Fruit fly (Drosophila melanogaster) whole organism, prepupa: Measurements from ENCODE around the gene raskol.

Experiments
- Blimp-1 ChIP-seq: fragments of 200-800 bp; sonication (Bioruptor generic); optimal IDR thresholded peaks from 3 replicates; lab custom pipeline; 2017; ENCODE audit warnings: missing biosample characterization, missing genetic modification characterization, mild to moderate bottlenecking, moderate library complexity, missing genetic modification reagents
- CG10631 ChIP-seq: fragments of 200-800 bp; sonication (Bioruptor generic); optimal IDR thresholded peaks from 2 replicates; lab custom pipeline; 2016; ENCODE audit warnings: missing biosample characterization, missing genetic modification characterization
- CG10669 ChIP-seq: fragments of 200-800 bp; sonication (Bioruptor generic); optimal IDR thresholded peaks from 3 replicates; lab custom pipeline; 2018; ENCODE audit warnings: missing biosample characterization, mild to moderate bottlenecking, missing genetic modification characterization, moderate library complexity
- CG11294 ChIP-seq: fragments of 200-800 bp; sonication (Bioruptor generic); IDR thresholded peaks from 2 replicates; pipeline ENCODE4 v1.3.6; 2022; ENCODE audit warnings: missing biosample characterization, missing genetic modification characterization
- CG11902 ChIP-seq: fragments of 200-800 bp; sonication (Bioruptor generic); optimal IDR thresholded peaks from 3 replicates; lab custom pipeline; 2016; ENCODE audit warnings: missing biosample characterization, missing genetic modification characterization
- CG15336 ChIP-seq: fragments of 200-800 bp; sonication (Bioruptor generic); IDR thresholded peaks from 2 replicates; pipeline ENCODE4 v1.3.6; 2022; ENCODE audit warnings: missing biosample characterization, missing genetic modification characterization
- CG1621 ChIP-seq: fragments of 200-800 bp; sonication (Bioruptor generic); optimal IDR thresholded peaks from 3 replicates; lab custom pipeline; 2018; ENCODE audit warnings: missing biosample characterization, mild to moderate bottlenecking, missing genetic modification characterization
- CG16779 ChIP-seq: fragments of 200-800 bp; sonication (Bioruptor generic); optimal IDR thresholded peaks from 3 replicates; lab custom pipeline; 2017; ENCODE audit warnings: missing biosample characterization, mild to moderate bottlenecking, missing genetic modification characterization
- CG3032 ChIP-seq: fragments of 200-800 bp; optimal IDR thresholded peaks from 2 replicates; lab custom pipeline; 2019; ENCODE audit warnings: missing biosample characterization, mild to moderate bottlenecking, missing genetic modification characterization, moderate library complexity
- CG34406 ChIP-seq: fragments of 200-800 bp; sonication (Bioruptor generic); optimal IDR thresholded peaks from 3 replicates; lab custom pipeline; 2016; ENCODE audit warnings: missing biosample characterization, missing genetic modification characterization
- CG3919 ChIP-seq: fragments of 200-800 bp; sonication (Bioruptor generic); optimal IDR thresholded peaks from 3 replicates; lab custom pipeline; 2016; ENCODE audit warnings: missing biosample characterization, missing genetic modification characterization
- CG4318 ChIP-seq: fragments of 200-800 bp; sonication (Bioruptor generic); optimal IDR thresholded peaks from 3 replicates; lab custom pipeline; 2017; ENCODE audit warnings: missing biosample characterization, mild to moderate bottlenecking, missing genetic modification characterization
- CG6163 ChIP-seq: fragments of 200-800 bp; sonication (Bioruptor generic); IDR thresholded peaks from 3 replicates; pipeline ENCODE4 v1.3.6; 2022; ENCODE audit warnings: missing biosample characterization, missing genetic modification characterization
- CG6276 ChIP-seq: fragments of 200-800 bp; sonication (Bioruptor generic); optimal IDR thresholded peaks from 2 replicates; lab custom pipeline; 2017; ENCODE audit warnings: missing biosample characterization, mild to moderate bottlenecking, missing genetic modification characterization
- CG6792 ChIP-seq: fragments of 200-800 bp; sonication (Bioruptor generic); optimal IDR thresholded peaks from 3 replicates; lab custom pipeline; 2016; ENCODE audit warnings: missing biosample characterization, missing genetic modification characterization
- CG6854 ChIP-seq: fragments of 200-800 bp; sonication (Bioruptor generic); optimal IDR thresholded peaks from 2 replicates; lab custom pipeline; 2017; ENCODE audit warnings: missing biosample characterization, mild to moderate bottlenecking, missing genetic modification characterization
- CG7368 ChIP-seq: fragments of 200-800 bp; sonication (Bioruptor generic); optimal IDR thresholded peaks from 3 replicates; lab custom pipeline; 2016; ENCODE audit warnings: missing biosample characterization, missing genetic modification characterization
- CG8119 ChIP-seq: fragments of 200-800 bp; sonication (Bioruptor generic); IDR thresholded peaks from 3 replicates; pipeline ENCODE4 v1.3.6; 2022; ENCODE audit warnings: missing biosample characterization, missing genetic modification characterization
- CG8319 ChIP-seq: fragments of 200-800 bp; sonication (Bioruptor generic); optimal IDR thresholded peaks from 3 replicates; lab custom pipeline; 2016; ENCODE audit warnings: missing biosample characterization, missing genetic modification characterization
- CG8632 ChIP-seq: fragments of 200-800 bp; sonication (Bioruptor generic); optimal IDR thresholded peaks from 3 replicates; lab custom pipeline; 2016; ENCODE audit warnings: missing biosample characterization, missing genetic modification characterization
- CG9139 ChIP-seq: fragments of 200-800 bp; sonication (Bioruptor generic); optimal IDR thresholded peaks from 3 replicates; lab custom pipeline; 2017; ENCODE audit warnings: missing biosample characterization, mild to moderate bottlenecking, missing genetic modification characterization
- Eip75B ChIP-seq: fragments of 200-800 bp; sonication (Bioruptor generic); optimal IDR thresholded peaks from 3 replicates; lab custom pipeline; 2016; ENCODE audit warnings: missing biosample characterization, missing genetic modification characterization
- Eip78C ChIP-seq: fragments of 200-800 bp; sonication (Bioruptor generic); peaks from one replicate; lab custom pipeline; 2016; ENCODE audit warnings: missing biosample characterization, missing genetic modification characterization
- Ets21C ChIP-seq: fragments of 200-800 bp; sonication (Bioruptor generic); optimal IDR thresholded peaks from 3 replicates; lab custom pipeline; 2016; ENCODE audit warnings: missing biosample characterization, missing genetic modification characterization
- Ets96B ChIP-seq: fragments of 200-800 bp; optimal IDR thresholded peaks from 2 replicates; lab custom pipeline; 2019; ENCODE audit warnings: missing biosample characterization, mild to moderate bottlenecking, missing genetic modification characterization, moderate library complexity
- Gug ChIP-seq: fragments of 200-800 bp; sonication (Bioruptor generic); IDR thresholded peaks from 2 replicates; pipeline ENCODE4 v1.3.6; 2022; ENCODE audit warnings: missing biosample characterization, missing genetic modification characterization
- Hr39 ChIP-seq: fragments of 200-800 bp; sonication (Bioruptor generic); optimal IDR thresholded peaks from 2 replicates; lab custom pipeline; 2016; ENCODE audit warnings: missing biosample characterization, missing genetic modification characterization
- Lpt ChIP-seq: fragments of 200-800 bp; sonication (Bioruptor generic); optimal IDR thresholded peaks from 3 replicates; lab custom pipeline; 2016; ENCODE audit warnings: missing biosample characterization, missing genetic modification characterization
- Met ChIP-seq: fragments of 200-800 bp; sonication (Bioruptor generic); optimal IDR thresholded peaks from 3 replicates; lab custom pipeline; 2016; ENCODE audit warnings: missing biosample characterization, missing genetic modification characterization
- OdsH ChIP-seq: fragments of 200-800 bp; sonication (Bioruptor generic); optimal IDR thresholded peaks from 3 replicates; lab custom pipeline; 2016; ENCODE audit warnings: missing biosample characterization, missing genetic modification characterization
- Smox ChIP-seq: fragments of 200-800 bp; sonication (Bioruptor generic); optimal IDR thresholded peaks from 3 replicates; lab custom pipeline; 2016; ENCODE audit warnings: missing biosample characterization, missing genetic modification characterization
- Sox102F ChIP-seq: fragments of 200-800 bp; sonication (Bioruptor generic); optimal IDR thresholded peaks from 2 replicates; lab custom pipeline; 2016; ENCODE audit warnings: missing biosample characterization, mild to moderate bottlenecking, missing genetic modification characterization
- Sox14 ChIP-seq: fragments of 200-800 bp; sonication (Bioruptor generic); optimal IDR thresholded peaks from 3 replicates; lab custom pipeline; 2016; ENCODE audit warnings: missing biosample characterization, missing genetic modification characterization
- Sox15 ChIP-seq: fragments of 200-800 bp; sonication (Bioruptor generic); optimal IDR thresholded peaks from 3 replicates; lab custom pipeline; 2016; ENCODE audit warnings: missing biosample characterization, missing genetic modification characterization
- achi ChIP-seq: fragments of 200-800 bp; sonication (Bioruptor generic); optimal IDR thresholded peaks from 3 replicates; lab custom pipeline; 2016; ENCODE audit warnings: missing biosample characterization, missing genetic modification characterization
- acj6 ChIP-seq: fragments of 200-800 bp; sonication (Bioruptor generic); optimal IDR thresholded peaks from 3 replicates; lab custom pipeline; 2016; ENCODE audit warnings: missing biosample characterization, missing genetic modification characterization
- cyc ChIP-seq: fragments of 200-800 bp; sonication (Bioruptor generic); optimal IDR thresholded peaks from 3 replicates; lab custom pipeline; 2016; ENCODE audit warnings: missing biosample characterization, missing genetic modification characterization
- dac ChIP-seq: fragments of 200-800 bp; sonication (Bioruptor generic); optimal IDR thresholded peaks from 2 replicates; lab custom pipeline; 2017; ENCODE audit warnings: missing biosample characterization, mild to moderate bottlenecking, missing genetic modification characterization
- dsx ChIP-seq: fragments of 200-800 bp; optimal IDR thresholded peaks from 3 replicates; lab custom pipeline; 2019; ENCODE audit warnings: missing biosample characterization, mild to moderate bottlenecking, missing genetic modification characterization, moderate library complexity; ENCODE audit not compliant: poor library complexity, severe bottlenecking
- eg ChIP-seq: fragments of 200-800 bp; sonication (Bioruptor generic); IDR thresholded peaks from 3 replicates; pipeline ENCODE4 v1.3.6; 2022; ENCODE audit warnings: missing biosample characterization, missing genetic modification characterization
- esn ChIP-seq: fragments of 200-800 bp; sonication (Bioruptor generic); optimal IDR thresholded peaks from 2 replicates; lab custom pipeline; 2016; ENCODE audit warnings: missing biosample characterization, mild to moderate bottlenecking, missing genetic modification characterization, moderate library complexity
- fd85E ChIP-seq: fragments of 200-800 bp; sonication (Bioruptor generic); optimal IDR thresholded peaks from 3 replicates; lab custom pipeline; 2016; ENCODE audit warnings: missing biosample characterization, missing genetic modification characterization
- fkh ChIP-seq: fragments of 200-800 bp; sonication (Bioruptor generic); optimal IDR thresholded peaks from 3 replicates; lab custom pipeline; 2017; ENCODE audit warnings: missing biosample characterization, mild to moderate bottlenecking, missing genetic modification characterization, moderate library complexity
- lz ChIP-seq: fragments of 200-800 bp; sonication (Bioruptor generic); optimal IDR thresholded peaks from 3 replicates; lab custom pipeline; 2016; ENCODE audit warnings: missing biosample characterization, missing genetic modification characterization
- net ChIP-seq: fragments of 200-800 bp; sonication (Bioruptor generic); optimal IDR thresholded peaks from 3 replicates; lab custom pipeline; 2016; ENCODE audit warnings: missing biosample characterization, missing genetic modification characterization
- pdm3 ChIP-seq: fragments of 200-800 bp; sonication (Bioruptor generic); optimal IDR thresholded peaks from 3 replicates; lab custom pipeline; 2016; ENCODE audit warnings: missing biosample characterization, missing genetic modification characterization
- spab ChIP-seq: fragments of 200-800 bp; sonication (Bioruptor generic); optimal IDR thresholded peaks from 2 replicates; lab custom pipeline; 2017; ENCODE audit warnings: missing biosample characterization, mild to moderate bottlenecking, missing genetic modification characterization, missing genetic modification reagents
- ss ChIP-seq, 2 experiments: fragments of 200-800 bp; sonication (Bioruptor generic); optimal IDR thresholded peaks; 2 replicates in 1 of 2; 3 replicates in 1 of 2; lab custom pipeline; 2017 to 2018; ENCODE audit warnings: mild to moderate bottlenecking in 2 of 2, missing biosample characterization in 2 of 2, missing genetic modification characterization in 2 of 2, moderate library complexity in 1 of 2
- svp ChIP-seq: fragments of 200-800 bp; sonication (Bioruptor generic); peaks from one replicate; lab custom pipeline; 2016; ENCODE audit warnings: missing biosample characterization, missing genetic modification characterization
- topi ChIP-seq: fragments of 200-800 bp; sonication (Bioruptor generic); optimal IDR thresholded peaks from 3 replicates; lab custom pipeline; 2016; ENCODE audit warnings: missing biosample characterization, missing genetic modification characterization
- vri ChIP-seq: fragments of 200-800 bp; sonication (Bioruptor generic); optimal IDR thresholded peaks from 3 replicates; lab custom pipeline; 2016; ENCODE audit warnings: missing biosample characterization, mild to moderate bottlenecking, missing genetic modification characterization

raskol gene

dm6 chrX:17682745-17683505 lies 27.0 kb upstream of the raskol start:
- TF ChIP-seq lz (peak; percentile 94), CG10631 (peak; percentile 95), Lpt (GFP tag; lab: Kevin White, UChicago) (peak; percentile 94), ss (GFP tag; optimal IDR thresholded peaks at IDR 0.05; lab: Kevin White, UChicago) (peak; percentile 97 to 98), CG11294 (peak; percentile 89), CG8319 (peak; percentile 91), CG8119 (GFP tag; lab: Robert Waterston, UW) (peak; percentile 98), topi (GFP tag; lab: Kevin White, UChicago) (peak; percentile 96), eg (GFP tag; lab: Robert Waterston, UW) (peak; percentile 96), cyc (peak; percentile 91), CG3032 (peak; percentile 85), dac (peak; percentile 85), CG6792 (peak; percentile 96), net (GFP tag; lab: Kevin White, UChicago) (peak; percentile 96), Ets21C (GFP tag; lab: Kevin White, UChicago) (peak; percentile 81), Gug (GFP tag; lab: Robert Waterston, UW) (peak; percentile 93), achi (GFP tag; lab: Kevin White, UChicago) (peak; percentile 92), CG10669 (GFP tag; lab: Kevin White, UChicago) (peak; percentile 89), CG8632 (peak; percentile 92), CG34406 (GFP tag; lab: Kevin White, UChicago) (peak; percentile 94), esn (GFP tag; lab: Kevin White, UChicago) (peak; percentile 97), CG16779 (tag; lab: Kevin White, UChicago) (peak; percentile 91), vri (peak; percentile 88), CG15336 (GFP tag; lab: Robert Waterston, UW) (peak; percentile 95), fkh (GFP tag; lab: Kevin White, UChicago) (no peak), Sox102F (GFP tag; lab: Kevin White, UChicago) (peak; percentile 90), Eip78C (peak; percentile 99), dsx (GFP tag; lab: Kevin White, UChicago) (peak; percentile 99), Eip75B (peak; percentile 95), CG6854 (peak; percentile 92), Hr39 (peak; percentile 90), Sox14 (GFP tag; lab: Kevin White, UChicago) (peak; percentile 92), OdsH (peak; percentile 94), CG9139 (GFP tag; lab: Kevin White, UChicago) (peak; percentile 90), acj6 (GFP tag; lab: Kevin White, UChicago) (peak; percentile 93), CG4318 (GFP tag; lab: Kevin White, UChicago) (peak; percentile 84), Ets96B (tag; lab: Kevin White, UChicago) (peak; percentile 85), CG6276 (GFP tag; lab: Kevin White, UChicago) (peak; percentile 93), CG6163 (peak; percentile 97), Met (peak; percentile 94), svp (GFP tag; lab: Kevin White, UChicago) (peak; percentile 97), Blimp-1 (peak; percentile 80), pdm3 (GFP tag; lab: Kevin White, UChicago) (peak; percentile 95), Sox15 (GFP tag; lab: Kevin White, UChicago) (peak; percentile 88), spab (GFP tag; lab: Kevin White, UChicago) (peak; percentile 89), fd85E (GFP tag; lab: Kevin White, UChicago) (peak; percentile 76), CG11902 (GFP tag; lab: Kevin White, UChicago) (peak; percentile 79), Smox (GFP tag; lab: Kevin White, UChicago) (peak; percentile 95), CG7368 (GFP tag; lab: Kevin White, UChicago) (peak; percentile 88), CG1621 (tag; lab: Kevin White, UChicago) (peak; percentile 86), CG3919 (GFP tag; lab: Kevin White, UChicago) (peak; percentile 96)
